1 fruit fly cellular context compared by ENCODE assay signal in the genomic region with DNA sequence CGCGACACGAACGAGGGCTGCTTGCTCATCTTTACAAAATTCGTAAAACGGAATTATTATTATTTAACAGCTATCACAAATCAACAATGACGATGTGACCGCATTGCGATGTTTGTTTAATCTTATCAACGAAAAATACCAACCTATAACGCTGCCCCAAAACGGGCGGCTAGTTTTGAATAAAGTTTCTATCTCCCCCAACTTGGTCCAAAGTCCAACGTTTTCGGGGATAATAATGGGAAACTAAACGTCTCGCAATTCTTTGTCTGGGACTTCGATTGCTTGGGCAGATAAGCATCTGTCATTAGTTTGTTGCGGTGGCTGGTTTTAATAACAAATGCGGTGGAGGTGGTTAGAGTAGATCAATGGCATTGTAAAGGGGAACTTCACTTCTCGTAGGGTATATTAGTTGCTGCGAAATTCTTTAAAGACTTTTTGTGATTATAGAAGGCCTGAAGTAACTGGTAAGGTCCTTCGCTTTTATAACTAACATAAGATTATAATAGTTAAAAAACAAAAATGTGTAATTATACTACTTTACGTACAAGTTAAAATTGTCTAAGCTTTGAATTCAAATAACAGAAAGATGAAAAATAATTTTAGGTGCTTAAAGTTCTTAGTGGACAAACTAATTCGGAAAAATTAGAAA.
A peak's percentile ranks its signal among the peaks of the same experiment; 100 is the strongest.
TF ChIP-seq lines count a peak whose summit lies in the region.

Gene CG15922, minus strand, starts transcription at position 262 of the 649 bp plus-strand sequence.

TF ChIP-seq in whole organism, embryonic, 481 proteins besides CTCF, POLR2A, EP300 and RAD21 (continued from another document and continues in another):
- TF ChIP-seq HLH3B (GFP tag; IDR thresholded peaks at IDR 0.05; lab: Robert Waterston, UW) (peak; percentile 41; the same call in 1 of the 2 replicates), CG34422 (GFP tag; IDR thresholded peaks at IDR 0.05; lab: Robert Waterston, UW) (no peak), CG7987 (GFP tag; optimal IDR thresholded peaks at IDR 0.05; lab: Kevin White, UChicago) (no peak), CG12219 (GFP tag; optimal IDR thresholded peaks at IDR 0.05; lab: Kevin White, UChicago) (no peak), Dip2 (GFP tag; IDR thresholded peaks at IDR 0.05; lab: Robert Waterston, UW) (no peak), D19B (GFP tag; optimal IDR thresholded peaks at IDR 0.05; lab: Kevin White, UChicago) (peak; percentile 67), chinmo (GFP tag; IDR thresholded peaks at IDR 0.05; lab: Robert Waterston, UW; ENCODE audit: partially characterized antibody) (no peak), Lim3 (GFP tag; IDR thresholded peaks at IDR 0.05; lab: Robert Waterston, UW) (no peak), CG3847 (GFP tag; IDR thresholded peaks at IDR 0.05; lab: Robert Waterston, UW) (no peak), Optix (GFP tag; IDR thresholded peaks at IDR 0.05; lab: Robert Waterston, UW) (no peak), stc (GFP tag; IDR thresholded peaks at IDR 0.05; lab: Robert Waterston, UW) (no peak), CG13424 (tag; optimal IDR thresholded peaks at IDR 0.05; lab: Kevin White, UChicago) (peak; percentile 33), fru (optimal IDR thresholded peaks at IDR 0.05; lab: Kevin White, UChicago) (no peak), gcm2 (GFP tag; optimal IDR thresholded peaks at IDR 0.05; lab: Kevin White, UChicago) (no peak), CG6654 (GFP tag; optimal IDR thresholded peaks at IDR 0.05; lab: Kevin White, UChicago) (no peak), CG7271 (tag; optimal IDR thresholded peaks at IDR 0.05; lab: Kevin White, UChicago) (no peak), CG11695 (GFP tag; IDR thresholded peaks at IDR 0.05; lab: Robert Waterston, UW) (0 out of 3 replicates have a peak, but pooled peaks have one; percentile 12), CG31441 (GFP tag; IDR thresholded peaks at IDR 0.05; lab: Robert Waterston, UW) (no peak), sug (tag; optimal IDR thresholded peaks at IDR 0.05; lab: Kevin White, UChicago) (peak; percentile 49), Kr (GFP tag; optimal IDR thresholded peaks at IDR 0.05; lab: Kevin White, UChicago) (no peak), hb (GFP tag; IDR thresholded peaks at IDR 0.05; lab: Robert Waterston, UW; ENCODE audit: partially characterized antibody) (no peak), Ravus (GFP tag; IDR thresholded peaks at IDR 0.05; lab: Robert Waterston, UW) (no peak), CG1024 (GFP tag; IDR thresholded peaks at IDR 0.05; lab: Robert Waterston, UW) (no peak), Awh (GFP tag; IDR thresholded peaks at IDR 0.05; lab: Robert Waterston, UW) (no peak), Dll (GFP tag; IDR thresholded peaks at IDR 0.05; lab: Robert Waterston, UW; ENCODE audit: partially characterized antibody) (no peak), CG2120 (GFP tag; optimal IDR thresholded peaks at IDR 0.05; lab: Kevin White, UChicago) (peak; percentile 21), Drgx (GFP tag; IDR thresholded peaks at IDR 0.05; lab: Robert Waterston, UW) (peak; percentile 16; the same call in 1 of the 2 replicates), maf-S (GFP tag; optimal IDR thresholded peaks at IDR 0.05; lab: Kevin White, UChicago) (no peak), CG17359 (tag; optimal IDR thresholded peaks at IDR 0.05; lab: Kevin White, UChicago) (peak; percentile 13), eve (GFP tag; optimal IDR thresholded peaks at IDR 0.05; lab: Kevin White, UChicago) (no peak), Atf3 (GFP tag; optimal IDR thresholded peaks at IDR 0.05; lab: Kevin White, UChicago) (no peak), Doc3 (GFP tag; IDR thresholded peaks at IDR 0.05; lab: Robert Waterston, UW; ENCODE audit: partially characterized antibody) (no peak), Hsf (GFP tag; optimal IDR thresholded peaks at IDR 0.05; lab: Kevin White, UChicago) (no peak), Dbx (GFP tag; IDR thresholded peaks at IDR 0.05; lab: Robert Waterston, UW) (no peak), Bgb (GFP tag; IDR thresholded peaks at IDR 0.05; lab: Robert Waterston, UW; ENCODE audit: partially characterized antibody) (peak; percentile 11; the same call in 1 of the 2 replicates), dati (GFP tag; IDR thresholded peaks at IDR 0.05; lab: Robert Waterston, UW) (no peak), CG2889 (GFP tag; IDR thresholded peaks at IDR 0.05; lab: Robert Waterston, UW) (peak; percentile 11; the same call in 1 of the 3 replicates), Rfx (GFP tag; IDR thresholded peaks at IDR 0.05; lab: Robert Waterston, UW) (peak; percentile 34; the same call in 1 of the 2 replicates), Stat92E (GFP tag; optimal IDR thresholded peaks at IDR 0.05; lab: Kevin White, UChicago) (no peak), BEAF-32 (GFP tag; optimal IDR thresholded peaks at IDR 0.05; lab: Kevin White, UChicago) (peak; percentile 20), sd (tag; optimal IDR thresholded peaks at IDR 0.05; lab: Kevin White, UChicago) (peak; percentile 45), crp (GFP tag; optimal IDR thresholded peaks at IDR 0.05; lab: Kevin White, UChicago) (no peak), CG2678 (tag; optimal IDR thresholded peaks at IDR 0.05; lab: Kevin White, UChicago) (peak; percentile 50), hbn (GFP tag; IDR thresholded peaks at IDR 0.05; lab: Robert Waterston, UW; ENCODE audit: partially characterized antibody) (no peak), CG4424 (GFP tag; optimal IDR thresholded peaks at IDR 0.05; lab: Kevin White, UChicago) (no peak), peb (GFP tag; IDR thresholded peaks at IDR 0.05; lab: Robert Waterston, UW) (no peak), CG14014 (GFP tag; IDR thresholded peaks at IDR 0.05; lab: Robert Waterston, UW) (no peak), yki (optimal IDR thresholded peaks at IDR 0.05; lab: Kevin White, UChicago) (no peak), CG14667 (GFP tag; IDR thresholded peaks at IDR 0.05; lab: Robert Waterston, UW) (no peak), crc (GFP tag; optimal IDR thresholded peaks at IDR 0.05; lab: Kevin White, UChicago) (no peak), CG17568 (GFP tag; optimal IDR thresholded peaks at IDR 0.05; lab: Kevin White, UChicago) (no peak), ap (GFP tag; IDR thresholded peaks at IDR 0.05; lab: Robert Waterston, UW) (0 out of 2 replicates have a peak, but pooled peaks have one; percentile 31), dmrt99B (tag; optimal IDR thresholded peaks at IDR 0.05; lab: Kevin White, UChicago) (peak; percentile 39), Xrp1 (GFP tag; IDR thresholded peaks at IDR 0.05; lab: Robert Waterston, UW) (0 out of 2 replicates have a peak, but pooled peaks have one; percentile 8), lov (optimal IDR thresholded peaks at IDR 0.05; lab: Kevin White, UChicago) (no peak), lov (GFP tag; IDR thresholded peaks at IDR 0.05; lab: Robert Waterston, UW) (no peak), Dref (GFP tag; IDR thresholded peaks at IDR 0.05; lab: Robert Waterston, UW) (no peak), CG17612 (GFP tag; IDR thresholded peaks at IDR 0.05; lab: Robert Waterston, UW) (no peak), CG4328 (GFP tag; optimal IDR thresholded peaks at IDR 0.05; lab: Kevin White, UChicago) (no peak), Atf6 (GFP tag; IDR thresholded peaks at IDR 0.05; lab: Robert Waterston, UW) (no peak; the same call in 1 of the 2 replicates), Hr51 (GFP tag; optimal IDR thresholded peaks at IDR 0.05; lab: Kevin White, UChicago) (peak in 1 of 2 experiments; percentile 16), CG12104 (GFP tag; optimal IDR thresholded peaks at IDR 0.05; lab: Kevin White, UChicago) (peak; percentile 39), fd96Cb (tag; optimal IDR thresholded peaks at IDR 0.05; lab: Kevin White, UChicago) (no peak), CG9817 (tag; optimal IDR thresholded peaks at IDR 0.05; lab: Kevin White, UChicago) (no peak), exex (tag; optimal IDR thresholded peaks at IDR 0.05; lab: Kevin White, UChicago) (peak; percentile 52), danr (GFP tag; IDR thresholded peaks at IDR 0.05; lab: Robert Waterston, UW) (no peak), CG13624 (GFP tag; optimal IDR thresholded peaks at IDR 0.05; lab: Kevin White, UChicago) (no peak), CG15601 (tag; optimal IDR thresholded peaks at IDR 0.05; lab: Kevin White, UChicago) (peak; percentile 17), CG9215 (GFP tag; IDR thresholded peaks at IDR 0.05; lab: Robert Waterston, UW) (no peak), Side (GFP tag; optimal IDR thresholded peaks at IDR 0.05; lab: Kevin White, UChicago) (no peak), CG1832 (GFP tag; optimal IDR thresholded peaks at IDR 0.05; lab: Kevin White, UChicago) (no peak), CG7372 (GFP tag; IDR thresholded peaks at IDR 0.05; lab: Robert Waterston, UW) (0 out of 2 replicates have a peak, but pooled peaks have one; percentile 25), CG15011 (GFP tag; optimal IDR thresholded peaks at IDR 0.05; lab: Kevin White, UChicago) (no peak), sc (optimal IDR thresholded peaks at IDR 0.05; lab: Kevin White, UChicago) (no peak), sc (GFP tag; optimal IDR thresholded peaks at IDR 0.05; lab: Kevin White, UChicago) (no peak), zfh1 (GFP tag; IDR thresholded peaks at IDR 0.05; lab: Robert Waterston, UW) (no peak), CG5953 (GFP tag; IDR thresholded peaks at IDR 0.05; lab: Robert Waterston, UW) (no peak), CG8089 (GFP tag; optimal IDR thresholded peaks at IDR 0.05; lab: Kevin White, UChicago) (no peak), CG10462 (GFP tag; optimal IDR thresholded peaks at IDR 0.05; lab: Kevin White, UChicago) (no peak), CG7963 (GFP tag; IDR thresholded peaks at IDR 0.05; lab: Robert Waterston, UW; ENCODE audit: partially characterized antibody) (no peak), CG12236 (GFP tag; optimal IDR thresholded peaks at IDR 0.05; lab: Kevin White, UChicago) (no peak), trem (tag; optimal IDR thresholded peaks at IDR 0.05; lab: Kevin White, UChicago) (peak; percentile 8), Ssrp (tag; optimal IDR thresholded peaks at IDR 0.05; lab: Kevin White, UChicago) (peak; percentile 38), tll (GFP tag; optimal IDR thresholded peaks at IDR 0.05; lab: Kevin White, UChicago) (no peak), E2f2 (GFP tag; IDR thresholded peaks at IDR 0.05; lab: Robert Waterston, UW) (peak; percentile 86), Myb (GFP tag; optimal IDR thresholded peaks at IDR 0.05; lab: Kevin White, UChicago) (peak; percentile 3), CG11085 (GFP tag; IDR thresholded peaks at IDR 0.05; lab: Robert Waterston, UW) (no peak), CG12659 (GFP tag; optimal IDR thresholded peaks at IDR 0.05; lab: Kevin White, UChicago) (peak; percentile 13), CG7839 (tag; optimal IDR thresholded peaks at IDR 0.05; lab: Kevin White, UChicago) (peak; percentile 17), CG12769 (tag; optimal IDR thresholded peaks at IDR 0.05; lab: Kevin White, UChicago) (peak; percentile 12), CG33557 (GFP tag; optimal IDR thresholded peaks at IDR 0.05; lab: Kevin White, UChicago) (no peak), lilli (GFP tag; optimal IDR thresholded peaks at IDR 0.05; lab: Kevin White, UChicago) (peak; percentile 44), pan (optimal IDR thresholded peaks at IDR 0.05; lab: Kevin White, UChicago) (no peak), pan (GFP tag; optimal IDR thresholded peaks at IDR 0.05 in 1 of 2, IDR thresholded peaks at IDR 0.05 in 1 of 2) (peak in 1 of 2 experiments; percentile 34), wor (GFP tag; IDR thresholded peaks at IDR 0.05; lab: Robert Waterston, UW) (0 out of 2 replicates have a peak, but pooled peaks have one; percentile 13), sima (GFP tag; optimal IDR thresholded peaks at IDR 0.05; lab: Kevin White, UChicago) (no peak), CG9797 (GFP tag; optimal IDR thresholded peaks at IDR 0.05; lab: Kevin White, UChicago) (peak; percentile 65), NfI (GFP tag; optimal IDR thresholded peaks at IDR 0.05; lab: Kevin White, UChicago) (peak; percentile 12), dan (GFP tag; IDR thresholded peaks at IDR 0.05; lab: Robert Waterston, UW) (no peak), Hr78 (GFP tag; optimal IDR thresholded peaks at IDR 0.05; lab: Kevin White, UChicago) (no peak), NC2β (GFP tag; optimal IDR thresholded peaks at IDR 0.05; lab: Kevin White, UChicago) (no peak), hkb (optimal IDR thresholded peaks at IDR 0.05; lab: Kevin White, UChicago) (no peak), hkb (GFP tag; IDR thresholded peaks at IDR 0.05; lab: Robert Waterston, UW) (no peak), Dp (GFP tag; optimal IDR thresholded peaks at IDR 0.05; lab: Kevin White, UChicago) (peak; percentile 83), bbx (GFP tag; IDR thresholded peaks at IDR 0.05; lab: Robert Waterston, UW; ENCODE audit: partially characterized antibody) (no peak), dpn (GFP tag; optimal IDR thresholded peaks at IDR 0.05; lab: Kevin White, UChicago) (peak; percentile 17 to 27), unc-4 (GFP tag; IDR thresholded peaks at IDR 0.05; lab: Robert Waterston, UW; ENCODE audit: partially characterized antibody) (0 out of 2 replicates have a peak, but pooled peaks have one; percentile 13), NK7.1 (GFP tag; optimal IDR thresholded peaks at IDR 0.05; lab: Kevin White, UChicago) (no peak), Meics (GFP tag; optimal IDR thresholded peaks at IDR 0.05; lab: Kevin White, UChicago) (peak; percentile 28), CG3163 (GFP tag; optimal IDR thresholded peaks at IDR 0.05; lab: Kevin White, UChicago) (no peak), CG30431 (GFP tag; optimal IDR thresholded peaks at IDR 0.05; lab: Kevin White, UChicago) (no peak), ro (GFP tag; IDR thresholded peaks at IDR 0.05; lab: Robert Waterston, UW) (no peak), CG9609 (GFP tag; optimal IDR thresholded peaks at IDR 0.05; lab: Kevin White, UChicago) (no peak), Dek (tag; optimal IDR thresholded peaks at IDR 0.05; lab: Kevin White, UChicago) (no peak), grn (GFP tag; optimal IDR thresholded peaks at IDR 0.05; lab: Kevin White, UChicago) (no peak), CG13775 (GFP tag; optimal IDR thresholded peaks at IDR 0.05; lab: Kevin White, UChicago) (peak; percentile 22), CrebB (tag; optimal IDR thresholded peaks at IDR 0.05; lab: Kevin White, UChicago) (no peak), CG16863 (GFP tag; optimal IDR thresholded peaks at IDR 0.05; lab: Kevin White, UChicago) (no peak), kah (GFP tag; optimal IDR thresholded peaks at IDR 0.05; lab: Kevin White, UChicago) (no peak), B-H1 (GFP tag; IDR thresholded peaks at IDR 0.05; lab: Robert Waterston, UW) (peak; percentile 14; the same call in 1 of the 3 replicates), Usf (GFP tag; optimal IDR thresholded peaks at IDR 0.05; lab: Kevin White, UChicago) (no peak), lola (GFP tag; optimal IDR thresholded peaks at IDR 0.05; lab: Kevin White, UChicago) (peak in 1 of 3 experiments; percentile 18), D19A (tag; optimal IDR thresholded peaks at IDR 0.05; lab: Kevin White, UChicago) (peak; percentile 82), Hmr (GFP tag; optimal IDR thresholded peaks at IDR 0.05; lab: Kevin White, UChicago) (peak; percentile 13), bigmax (GFP tag; optimal IDR thresholded peaks at IDR 0.05; lab: Kevin White, UChicago) (peak; percentile 30)
